Worm (Caenorhabditis elegans) whole organism, L2 larva: ENCODE results near the gene acr-5.

Experiments used
- R02D3.7 ChIP-seq: fragments of 150-350 bp; optimal IDR thresholded peaks from 2 replicates; lab custom pipeline; 2014; ENCODE audit warnings: missing biosample characterization, missing genetic modification characterization
- Y55F3AM.14 ChIP-seq: fragments of 200-800 bp; sonication (Bioruptor generic); optimal IDR thresholded peaks from 2 replicates; lab custom pipeline; 2018; ENCODE audit warnings: mild to moderate bottlenecking, missing genetic modification characterization, missing compliant biosample characterization
- alr-1 ChIP-seq: fragments of 150-350 bp; optimal IDR thresholded peaks from 2 replicates; lab custom pipeline; 2014; ENCODE audit warnings: missing biosample characterization, missing genetic modification characterization
- aly-2 ChIP-seq: fragments of 150-350 bp; optimal IDR thresholded peaks from 2 replicates; lab custom pipeline; 2014; ENCODE audit warnings: missing biosample characterization, missing genetic modification characterization
- blmp-1 ChIP-seq: sonication (generic microtip); optimal IDR thresholded peaks from 2 replicates; lab custom pipeline; 2017; ENCODE audit warnings: missing genetic modification characterization, mild to moderate bottlenecking, missing compliant biosample characterization, antibody characterized with exemption, moderate library complexity; ENCODE audit not compliant: insufficient read depth
- ceh-16 ChIP-seq: fragments of 150-350 bp; optimal IDR thresholded peaks from 2 replicates; lab custom pipeline; 2014; ENCODE audit warnings: missing biosample characterization, missing genetic modification characterization
- crh-2 ChIP-seq: sonication (generic microtip); optimal IDR thresholded peaks from 2 replicates; lab custom pipeline; 2017; ENCODE audit warnings: missing biosample characterization, missing genetic modification characterization
- dmd-4 ChIP-seq: sonication (generic microtip); optimal IDR thresholded peaks from 2 replicates; lab custom pipeline; 2017; ENCODE audit warnings: missing biosample characterization, missing genetic modification characterization
- egl-27 ChIP-seq: sonication (generic microtip); optimal IDR thresholded peaks from 3 replicates; lab custom pipeline; 2017; ENCODE audit warnings: missing biosample characterization, missing genetic modification reagents, missing genetic modification characterization
- fos-1 ChIP-seq: fragments of 150-350 bp; optimal IDR thresholded peaks from 2 replicates; lab custom pipeline; 2014; ENCODE audit warnings: missing biosample characterization, missing genetic modification characterization
- lin-39 ChIP-seq: fragments of 150-350 bp; optimal IDR thresholded peaks from 2 replicates; lab custom pipeline; 2014; ENCODE audit warnings: missing biosample characterization, missing genetic modification reagents, missing genetic modification characterization
- lsy-2 ChIP-seq, 2 experiments: fragments of 150-350 bp in 1 of 2; sonication (generic microtip) in 1 of 2; optimal IDR thresholded peaks; 2 replicates each; lab custom pipeline; 2014 to 2017; ENCODE audit warnings: missing biosample characterization in 2 of 2, missing genetic modification characterization in 2 of 2
- mab-5 ChIP-seq: fragments of 150-350 bp; optimal IDR thresholded peaks from 2 replicates; lab custom pipeline; 2014; ENCODE audit warnings: missing biosample characterization, missing genetic modification characterization
- mbf-1 ChIP-seq: sonication (generic microtip); optimal IDR thresholded peaks from 2 replicates; lab custom pipeline; 2017; ENCODE audit warnings: missing biosample characterization, missing genetic modification characterization
- mdl-1 ChIP-seq, 2 experiments: fragments of 150-350 bp in 1 of 2; sonication (generic microtip) in 1 of 2; optimal IDR thresholded peaks; 2 replicates each; lab custom pipeline; 2017; ENCODE audit warnings: missing biosample characterization in 2 of 2, missing genetic modification characterization in 2 of 2
- nhr-129 ChIP-seq: fragments of 150-350 bp; optimal IDR thresholded peaks from 2 replicates; lab custom pipeline; 2014; ENCODE audit warnings: missing biosample characterization, missing genetic modification characterization
- nhr-21 ChIP-seq: fragments of 150-350 bp; optimal IDR thresholded peaks from 2 replicates; lab custom pipeline; 2014; ENCODE audit warnings: missing biosample characterization, missing genetic modification characterization
- nhr-25 ChIP-seq: fragments of 150-350 bp; sonication (generic microtip); optimal IDR thresholded peaks from 3 replicates; lab custom pipeline; 2014; ENCODE audit warnings: missing biosample characterization, missing genetic modification characterization
- nhr-6 ChIP-seq: fragments of 150-350 bp; optimal IDR thresholded peaks from 2 replicates; lab custom pipeline; 2014; ENCODE audit warnings: missing biosample characterization, missing genetic modification characterization
- nhr-77 ChIP-seq: fragments of 150-350 bp; optimal IDR thresholded peaks from 2 replicates; lab custom pipeline; 2014; ENCODE audit warnings: missing biosample characterization, missing genetic modification characterization
- peb-1 ChIP-seq: fragments of 150-350 bp; optimal IDR thresholded peaks from 2 replicates; lab custom pipeline; 2014; ENCODE audit warnings: missing biosample characterization, missing genetic modification characterization
- skn-1 ChIP-seq: sonication (generic microtip); optimal IDR thresholded peaks from 2 replicates; lab custom pipeline; 2017; ENCODE audit warnings: missing biosample characterization, missing genetic modification characterization
- sma-3 ChIP-seq: sonication (generic microtip); optimal IDR thresholded peaks from 2 replicates; lab custom pipeline; 2016; ENCODE audit warnings: missing genetic modification reagents, missing genetic modification characterization, missing compliant biosample characterization
- sma-9 ChIP-seq, 2 experiments: fragments of 150-350 bp in 1 of 2; sonication (generic microtip) in 1 of 2; optimal IDR thresholded peaks; 2 replicates each; lab custom pipeline; 2014 to 2016; ENCODE audit warnings: missing genetic modification characterization in 2 of 2, mild to moderate bottlenecking in 1 of 2, missing biosample characterization in 1 of 2, missing compliant biosample characterization in 1 of 2, missing genetic modification reagents in 1 of 2, moderate library complexity in 1 of 2
- unc-39 ChIP-seq: fragments of 150-350 bp; optimal IDR thresholded peaks from 2 replicates; lab custom pipeline; 2014; ENCODE audit warnings: missing biosample characterization, missing genetic modification characterization
- unc-55 ChIP-seq: fragments of 150-350 bp; sonication (generic microtip); optimal IDR thresholded peaks from 3 replicates; lab custom pipeline; 2014; ENCODE audit warnings: missing biosample characterization, missing genetic modification reagents, missing genetic modification characterization
- zag-1 ChIP-seq: fragments of 150-350 bp; optimal IDR thresholded peaks from 2 replicates; lab custom pipeline; 2014; ENCODE audit warnings: missing biosample characterization, missing genetic modification characterization
- ztf-1 ChIP-seq: fragments of 200-800 bp; sonication (Bioruptor generic); conservative IDR thresholded peaks from 2 replicates; pipeline ENCODE4 v1.3.6; 2022; ENCODE audit warnings: missing genetic modification characterization, missing compliant biosample characterization
- ztf-11 ChIP-seq: sonication (generic microtip); optimal IDR thresholded peaks from 2 replicates; lab custom pipeline; 2017; ENCODE audit warnings: missing biosample characterization, missing genetic modification characterization
- ztf-4 ChIP-seq: fragments of 150-350 bp; optimal IDR thresholded peaks from 2 replicates; lab custom pipeline; 2014; ENCODE audit warnings: missing biosample characterization, missing genetic modification characterization

Gene acr-5

DNA sequence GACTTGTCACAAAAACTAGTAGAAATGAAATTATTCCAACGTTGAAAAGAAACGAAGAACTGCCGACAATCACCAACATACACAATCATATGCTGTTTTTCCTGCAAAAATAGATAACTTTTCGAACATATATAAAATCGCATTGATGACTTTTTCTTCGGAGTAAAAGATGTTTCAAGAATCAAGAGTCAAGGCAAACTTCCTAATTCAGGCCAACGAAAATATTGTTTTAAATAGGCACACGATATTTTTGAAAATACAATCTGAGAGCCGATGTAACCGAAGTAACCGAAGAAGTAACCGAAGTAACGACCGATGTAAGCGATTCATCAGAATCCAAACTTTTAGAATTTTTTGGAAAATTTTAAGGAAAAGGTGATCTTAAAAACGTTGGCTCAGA lies 5.4 kb upstream of the acr-5 start, which contains the start of gene C09E7.10:
TSS of gene C09E7.10 (minus strand) at position 101 of the 400 bp plus-strand sequence.
- no peak for TF ChIP-seq fos-1 (tag; lab: Kevin White, UChicago)
- no peak for TF ChIP-seq egl-27 (tag; lab: Kevin White, UChicago)
- TF ChIP-seq mbf-1: no peak
- no peak for TF ChIP-seq nhr-77 (tag; lab: Kevin White, UChicago)
- TF ChIP-seq ceh-16 (tag; lab: Kevin White, UChicago): no peak
- TF ChIP-seq mab-5 (tag; lab: Kevin White, UChicago): no peak
- TF ChIP-seq crh-2 (tag; lab: Kevin White, UChicago): no peak
- no peak for TF ChIP-seq ztf-4
- TF ChIP-seq peb-1: no peak

- TF ChIP-seq sma-9 (GFP tag; optimal IDR thresholded peaks at IDR 0.05; lab: Kevin White, UChicago) (peak; percentile 56), sma-9 (tag; optimal IDR thresholded peaks at IDR 0.05; lab: Kevin White, UChicago) (no peak), nhr-25 (tag; lab: Kevin White, UChicago) (peak; percentile 25), egl-27 (tag; lab: Kevin White, UChicago) (no peak), lsy-2 (tag; optimal IDR thresholded peaks at IDR 0.05; lab: Kevin White, UChicago) (peak in 1 of 2 experiments; percentile 48), nhr-21 (tag; lab: Kevin White, UChicago) (peak; percentile 31), peb-1 (no peak), ztf-4 (no peak)
These were observed 5.3 kb downstream of the acr-5 start for ce11 chrIII:6509301-6509700.

DNA sequence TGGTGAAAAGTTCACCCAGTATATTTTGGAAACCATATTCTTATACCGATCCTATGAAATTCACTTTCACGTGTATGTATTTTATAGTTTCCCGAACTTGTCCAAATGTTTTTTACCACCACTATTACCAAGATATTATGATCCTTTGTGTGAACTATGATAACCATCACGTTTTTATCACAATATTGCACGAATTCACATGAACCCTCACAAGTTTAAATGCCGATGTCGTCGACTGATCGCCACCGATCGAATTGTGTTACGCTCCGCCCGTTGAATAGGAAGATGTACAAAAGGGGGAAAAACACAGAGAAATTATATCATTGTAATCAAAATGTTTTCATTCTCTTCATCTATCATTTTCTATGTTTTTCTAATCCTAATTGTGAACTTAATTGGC lies 6.2 kb downstream of the acr-5 start:
- TF ChIP-seq mbf-1: no peak
- TF ChIP-seq sma-9 (GFP tag; optimal IDR thresholded peaks at IDR 0.05; lab: Kevin White, UChicago): peak; percentile 11
- TF ChIP-seq sma-9 (tag; optimal IDR thresholded peaks at IDR 0.05; lab: Kevin White, UChicago): no peak
- TF ChIP-seq, all 48 proteins: peak for 1

ce11 chrIII:6507832-6508231 lies 6.7 kb downstream of the acr-5 start, which contains the start of gene F23F12.12:
Gene F23F12.12, plus strand, starts transcription at chrIII:6508132.
- TF ChIP-seq ztf-11 (tag; lab: Kevin White, UChicago) (no peak), unc-39 (tag; lab: Kevin White, UChicago) (no peak), dmd-4 (tag; lab: Kevin White, UChicago) (no peak), zag-1 (tag; lab: Kevin White, UChicago) (no peak), sma-3 (GFP tag; lab: Kevin White, UChicago) (no peak), R02D3.7 (tag; lab: Kevin White, UChicago) (no peak), mdl-1 (tag; optimal IDR thresholded peaks at IDR 0.05; lab: Kevin White, UChicago) (no peak), crh-2 (tag; lab: Kevin White, UChicago) (no peak)

ce11 chrIII:6500032-6500564 lies 14.5 kb downstream of the acr-5 start, which contains the start of gene F23F12.3:
Gene F23F12.3, plus strand, starts transcription at chrIII:6500514.
- TF ChIP-seq unc-55 (no peak), fos-1 (tag; lab: Kevin White, UChicago) (peak; percentile 22)

DNA sequence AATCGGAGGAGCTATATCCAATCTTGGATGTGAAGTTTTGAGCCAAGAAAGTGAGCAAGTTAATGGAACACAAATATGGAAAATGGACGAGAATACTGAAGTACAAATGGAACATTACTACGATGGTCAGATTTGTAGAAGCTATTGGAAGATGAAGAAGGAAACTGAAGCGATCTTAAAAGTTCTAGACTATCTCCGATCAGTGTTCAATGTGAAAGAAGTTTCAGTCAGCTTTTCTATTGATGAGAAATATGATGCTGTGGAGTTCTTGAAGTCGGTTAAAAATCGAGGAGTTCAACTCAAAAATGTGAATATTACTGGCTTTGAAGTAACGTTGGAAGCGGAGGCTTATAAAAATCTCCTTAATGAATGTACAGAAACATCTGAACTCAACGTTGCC lies 15.5 kb downstream of the acr-5 start:
- TF ChIP-seq peb-1 (no peak), ztf-1 (GFP tag; lab: Robert Waterston, UW) (no peak), lin-39 (tag; lab: Kevin White, UChicago) (no peak), nhr-25 (tag; lab: Kevin White, UChicago) (no peak), aly-2 (tag; lab: Kevin White, UChicago) (no peak), nhr-129 (tag; lab: Kevin White, UChicago) (no peak), blmp-1 (tag; lab: Kevin White, UChicago) (no peak), fos-1 (tag; lab: Kevin White, UChicago) (no peak), sma-3 (GFP tag; lab: Kevin White, UChicago) (no peak), lsy-2 (tag; optimal IDR thresholded peaks at IDR 0.05; lab: Kevin White, UChicago) (no peak), alr-1 (tag; lab: Kevin White, UChicago) (no peak), Y55F3AM.14 (GFP tag; lab: Kevin White, UChicago) (no peak), skn-1 (no peak), sma-9 (GFP tag; optimal IDR thresholded peaks at IDR 0.05; lab: Kevin White, UChicago) (no peak), sma-9 (tag; optimal IDR thresholded peaks at IDR 0.05; lab: Kevin White, UChicago) (no peak), nhr-6 (no peak), nhr-21 (tag; lab: Kevin White, UChicago) (no peak)
